Fruit fly (Drosophila melanogaster): ENCODE data around the gene MetRS-m.

Gene MetRS-m

DNA sequence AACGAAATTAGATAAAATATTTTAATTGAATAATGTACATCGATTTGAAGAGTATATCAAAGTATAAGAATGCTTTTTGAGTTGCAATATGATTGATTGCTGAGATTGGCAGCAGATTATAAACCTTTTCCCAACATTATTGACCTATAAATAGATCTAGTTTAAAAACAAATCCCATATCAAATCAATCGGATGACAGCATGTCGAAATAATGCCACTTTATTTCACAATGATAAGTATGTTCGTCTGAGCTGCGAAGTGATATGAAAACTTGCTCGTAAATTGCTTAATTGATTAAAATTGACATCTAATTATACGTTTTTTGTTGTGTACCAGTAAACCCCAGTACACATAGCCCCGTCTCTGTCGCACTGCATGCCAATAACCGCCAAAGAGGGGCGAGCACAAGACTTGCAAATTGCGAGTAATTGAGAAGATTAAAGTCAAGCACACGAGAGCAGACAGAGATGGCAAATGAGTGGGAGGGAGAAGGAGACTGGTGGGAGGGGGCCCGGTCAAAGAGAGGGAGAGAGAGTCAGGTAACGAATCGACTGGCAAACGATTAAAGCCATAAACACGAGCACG is 23.3 kb upstream of the MetRS-m start (continued):
- TF ChIP-seq ssp (GFP tag; IDR thresholded peaks at IDR 0.05) (no peak), pita (GFP tag; optimal IDR thresholded peaks at IDR 0.05) (no peak), onecut (GFP tag; IDR thresholded peaks at IDR 0.05) (no peak), CG9817 (tag; optimal IDR thresholded peaks at IDR 0.05) (peak; percentile 45), CG12104 (GFP tag; optimal IDR thresholded peaks at IDR 0.05) (no peak), NfI (GFP tag; optimal IDR thresholded peaks at IDR 0.05) (peak; percentile 19), Ravus (GFP tag; IDR thresholded peaks at IDR 0.05) (no peak), hbn (GFP tag; IDR thresholded peaks at IDR 0.05; ENCODE audit: partially characterized antibody) (no peak), sc (optimal IDR thresholded peaks at IDR 0.05) (no peak), sc (GFP tag; optimal IDR thresholded peaks at IDR 0.05) (no peak), Doc2 (GFP tag; IDR thresholded peaks at IDR 0.05) (no peak), slou (GFP tag; optimal IDR thresholded peaks at IDR 0.05) (no peak), CG4707 (GFP tag; optimal IDR thresholded peaks at IDR 0.05) (no peak), CG10321 (GFP tag; IDR thresholded peaks at IDR 0.05) (no peak), pzg (GFP tag; optimal IDR thresholded peaks at IDR 0.05) (no peak), NC2β (GFP tag; optimal IDR thresholded peaks at IDR 0.05) (no peak), Usf (GFP tag; optimal IDR thresholded peaks at IDR 0.05) (no peak), CG4328 (GFP tag; optimal IDR thresholded peaks at IDR 0.05) (no peak), CG8089 (GFP tag; optimal IDR thresholded peaks at IDR 0.05) (no peak), CG15601 (tag; optimal IDR thresholded peaks at IDR 0.05) (no peak), unpg (GFP tag; optimal IDR thresholded peaks at IDR 0.05) (peak; percentile 27), fd102C (GFP tag; optimal IDR thresholded peaks at IDR 0.05) (no peak), CG11398 (GFP tag; optimal IDR thresholded peaks at IDR 0.05) (no peak), Blimp-1 (GFP tag; optimal IDR thresholded peaks at IDR 0.05) (no peak), Sox100B (GFP tag; optimal IDR thresholded peaks at IDR 0.05) (peak; percentile 7), salm (tag; optimal IDR thresholded peaks at IDR 0.05) (no peak), CG34376 (GFP tag; optimal IDR thresholded peaks at IDR 0.05) (no peak), zfh2 (GFP tag; optimal IDR thresholded peaks at IDR 0.05) (peak; percentile 65), yki (optimal IDR thresholded peaks at IDR 0.05) (no peak), CG16779 (GFP tag; IDR thresholded peaks at IDR 0.05) (no peak), CG31365 (tag; optimal IDR thresholded peaks at IDR 0.05) (no peak), sob (GFP tag; IDR thresholded peaks at IDR 0.05) (no peak), Fer2 (tag; optimal IDR thresholded peaks at IDR 0.05) (no peak), Scr (GFP tag; IDR thresholded peaks at IDR 0.05; ENCODE audit: partially characterized antibody) (no peak), CG10462 (GFP tag; optimal IDR thresholded peaks at IDR 0.05) (peak; percentile 14), nmo (GFP tag; optimal IDR thresholded peaks at IDR 0.05) (peak; percentile 42), CG10431 (GFP tag; optimal IDR thresholded peaks at IDR 0.05) (no peak), GATAe (GFP tag; conservative IDR thresholded peaks at IDR 0.05) (no peak), fd64A (GFP tag; optimal IDR thresholded peaks at IDR 0.05) (no peak), CG4820 (GFP tag; optimal IDR thresholded peaks at IDR 0.05) (no peak), nau (GFP tag; optimal IDR thresholded peaks at IDR 0.05) (no peak), vfl (GFP tag; optimal IDR thresholded peaks at IDR 0.05) (no peak), CG12659 (GFP tag; optimal IDR thresholded peaks at IDR 0.05) (no peak), CG11085 (GFP tag; IDR thresholded peaks at IDR 0.05) (no peak), Rfx (GFP tag; IDR thresholded peaks at IDR 0.05) (no peak), HHEX (GFP tag; optimal IDR thresholded peaks at IDR 0.05) (peak; percentile 38), gt (GFP tag; IDR thresholded peaks at IDR 0.05) (no peak), repo (GFP tag; optimal IDR thresholded peaks at IDR 0.05) (no peak), CG1602 (GFP tag; optimal IDR thresholded peaks at IDR 0.05) (no peak), HmgZ (tag; optimal IDR thresholded peaks at IDR 0.05) (peak; percentile 4), ash1 (GFP tag; optimal IDR thresholded peaks at IDR 0.05) (no peak), Atf-2 (GFP tag; optimal IDR thresholded peaks at IDR 0.05) (peak; percentile 61)

All from whole organism, embryonic.